Worm (Caenorhabditis elegans) whole organism, late embryonic: ENCODE data around the gene acc-1.

Experiments
- hlh-6 ChIP-seq: sonication (generic microtip); optimal IDR thresholded peaks from 2 replicates; lab custom pipeline; 2016; ENCODE audit warnings: missing genotype, missing genetic modification characterization, missing compliant biosample characterization
- nhr-11 ChIP-seq: fragments of 150-350 bp; optimal IDR thresholded peaks from 2 replicates; lab custom pipeline; 2014; ENCODE audit warnings: missing biosample characterization, missing genetic modification characterization

ce11 chrIV:9625829-9626228 lies 32.0 kb upstream of the acc-1 start:
- TF ChIP-seq hlh-6 (tag; lab: Kevin White, UChicago): no peak
- no peak for TF ChIP-seq nhr-11 (tag; lab: Kevin White, UChicago)
